Fruit fly (Drosophila melanogaster): ENCODE results near the gene CG43841.

Gene CG43841

dm6 chrX:18483261-18484218, 44.1 kb downstream of the CG43841 start, which contains the start of gene Hayan (continued):
- TF ChIP-seq D19B (GFP tag; optimal IDR thresholded peaks at IDR 0.05) (peak; percentile 80), HLH4C (GFP tag; IDR thresholded peaks at IDR 0.05; ENCODE audit: partially characterized antibody) (no peak), Pdp1 (GFP tag; optimal IDR thresholded peaks at IDR 0.05) (peak in 1 of 2 experiments; percentile 17), Adf1 (GFP tag; IDR thresholded peaks at IDR 0.05) (peak; percentile 23; the same call in 1 of the 2 replicates), CG34376 (GFP tag; optimal IDR thresholded peaks at IDR 0.05) (peak; percentile 86), Hr78 (GFP tag; optimal IDR thresholded peaks at IDR 0.05) (peak in 1 of 2 experiments; percentile 92), so (GFP tag; IDR thresholded peaks at IDR 0.05) (no peak)

dm6 chrX:18486356-18487059, 47.0 kb downstream of the CG43841 start, which contains the start of gene psh:
psh (minus strand) TSS chrX:18486921.
- TF ChIP-seq chinmo (GFP tag; IDR thresholded peaks at IDR 0.05; ENCODE audit: partially characterized antibody): 0 out of 4 replicates have a peak, but pooled peaks have one; percentile 67
- TF ChIP-seq CG9727 (GFP tag; optimal IDR thresholded peaks at IDR 0.05): no peak
- TF ChIP-seq sd (tag; optimal IDR thresholded peaks at IDR 0.05): peak; percentile 28
- TF ChIP-seq tin (GFP tag; optimal IDR thresholded peaks at IDR 0.05): no peak
- TF ChIP-seq CG34376 (GFP tag; optimal IDR thresholded peaks at IDR 0.05): peak; percentile 3
- TF ChIP-seq MTF-1 (GFP tag; optimal IDR thresholded peaks at IDR 0.05; ENCODE audit: borderline replicate concordance): no peak
- TF ChIP-seq Ets65A (GFP tag): peak; percentile 17
- TF ChIP-seq CG15514 (GFP tag; optimal IDR thresholded peaks at IDR 0.05): no peak
- TF ChIP-seq CG17802 (tag; optimal IDR thresholded peaks at IDR 0.05): no peak
- peak; percentile 13 for TF ChIP-seq Deaf1 (tag; optimal IDR thresholded peaks at IDR 0.05)
- TF ChIP-seq CG11695 (GFP tag; IDR thresholded peaks at IDR 0.05): peak; percentile 70
- TF ChIP-seq Hr78 (GFP tag; optimal IDR thresholded peaks at IDR 0.05): peak in 1 of 2 experiments; percentile 66
- 0 out of 3 replicates have a peak, but pooled peaks have one; percentile 7 for TF ChIP-seq row (GFP tag; IDR thresholded peaks at IDR 0.05)
- TF ChIP-seq Vsx1 (GFP tag; optimal IDR thresholded peaks at IDR 0.05): peak; percentile 4
- no peak for TF ChIP-seq B-H1 (GFP tag; IDR thresholded peaks at IDR 0.05)
- no peak for TF ChIP-seq CG5245 (GFP tag; optimal IDR thresholded peaks at IDR 0.05)
- peak; percentile 39 for TF ChIP-seq nom (GFP tag; optimal IDR thresholded peaks at IDR 0.05)
- TF ChIP-seq CG3847 (GFP tag; IDR thresholded peaks at IDR 0.05): no peak
- peak; percentile 23 for TF ChIP-seq sug (tag; optimal IDR thresholded peaks at IDR 0.05)
- peak; percentile 72 for TF ChIP-seq exex (tag; optimal IDR thresholded peaks at IDR 0.05)

dm6 chrX:18489509-18489908, 50.0 kb downstream of the CG43841 start, which contains the start of gene CG15046:
CG15046 (minus strand) TSS chrX:18489620.
- no peak for TF ChIP-seq tx (GFP tag; optimal IDR thresholded peaks at IDR 0.05)
- no peak for TF ChIP-seq CG31365 (tag; optimal IDR thresholded peaks at IDR 0.05)
- 0 out of 2 replicates have a peak, but pooled peaks have one; percentile 36 for TF ChIP-seq Drgx (GFP tag; IDR thresholded peaks at IDR 0.05)
- TF ChIP-seq esg (GFP tag; conservative IDR thresholded peaks at IDR 0.05): no peak
- TF ChIP-seq lov (optimal IDR thresholded peaks at IDR 0.05): no peak
- no peak for TF ChIP-seq lov (GFP tag; IDR thresholded peaks at IDR 0.05)
- TF ChIP-seq CG5180 (GFP tag; optimal IDR thresholded peaks at IDR 0.05): peak; percentile 15
- peak; percentile 36 for TF ChIP-seq nom (GFP tag; optimal IDR thresholded peaks at IDR 0.05)
- no peak for TF ChIP-seq CG12299 (tag; optimal IDR thresholded peaks at IDR 0.05)
- peak; percentile 27 to 55 for TF ChIP-seq Trl (optimal IDR thresholded peaks at IDR 0.05)
- no peak for TF ChIP-seq Trl (GFP tag; optimal IDR thresholded peaks at IDR 0.05)
- no peak for TF ChIP-seq CG10654 (GFP tag; optimal IDR thresholded peaks at IDR 0.05)
- TF ChIP-seq CG13287 (GFP tag; IDR thresholded peaks at IDR 0.05; ENCODE audit: partially characterized antibody): peak; percentile 19; the same call in 1 of the 2 replicates
- TF ChIP-seq chinmo (GFP tag; IDR thresholded peaks at IDR 0.05; ENCODE audit: partially characterized antibody): 0 out of 4 replicates have a peak, but pooled peaks have one; percentile 60
- TF ChIP-seq fd102C (GFP tag; optimal IDR thresholded peaks at IDR 0.05): no peak
- TF ChIP-seq Med (GFP tag): peak; percentile 65
- no peak for TF ChIP-seq zfh1 (GFP tag; IDR thresholded peaks at IDR 0.05)
- no peak for TF ChIP-seq C15 (GFP tag; IDR thresholded peaks at IDR 0.05)
- peak; percentile 27 for TF ChIP-seq Deaf1 (tag; optimal IDR thresholded peaks at IDR 0.05)
- peak; percentile 52 for TF ChIP-seq Jarid2 (GFP tag; optimal IDR thresholded peaks at IDR 0.05)
- 0 out of 2 replicates have a peak, but pooled peaks have one; percentile 28 for TF ChIP-seq unc-4 (GFP tag; IDR thresholded peaks at IDR 0.05; ENCODE audit: partially characterized antibody)

Data from whole organism, embryonic.